Worm (Caenorhabditis elegans): ENCODE measurements around the gene fbxa-152.
A peak's percentile ranks its signal among the peaks of the same experiment; 100 is the strongest.
"Not testable (repeated sequence)": the region's sequence is repeated elsewhere in the genome, so short reads cannot be mapped to it uniquely, and the experiment has no call there.

The fbxa-152 gene

DNA sequence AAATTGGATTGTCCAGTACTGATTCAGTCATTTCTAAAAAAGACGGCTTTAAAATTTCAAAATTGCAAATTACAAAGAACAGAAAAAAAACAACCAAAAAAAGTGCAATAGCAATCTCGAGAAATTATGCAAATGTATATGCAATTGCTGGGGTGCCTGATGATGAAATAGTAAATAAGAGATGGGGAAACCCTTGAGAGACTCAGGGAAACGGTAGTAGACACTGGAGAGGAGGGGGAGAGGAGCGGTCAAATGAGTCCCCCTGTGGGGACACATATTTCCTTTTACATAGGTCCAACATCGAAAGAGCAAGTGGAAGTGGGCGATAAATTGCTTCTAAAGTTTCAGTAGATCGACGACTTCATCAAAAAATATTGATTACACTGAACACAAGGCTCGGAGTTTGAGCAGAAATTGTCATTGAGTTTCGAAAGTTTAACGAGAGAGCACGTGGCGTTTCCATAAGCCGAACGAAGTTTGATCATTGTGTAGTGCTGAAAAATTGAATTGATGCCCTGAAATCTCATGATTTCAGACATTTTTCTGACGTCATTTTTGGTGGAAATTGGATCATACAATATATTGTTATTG is 8.3 kb upstream of the fbxa-152 start, which contains the start of the genes fbxa-153 and str-12:
fbxa-153 (minus strand) TSS at position 35 of the 591 bp plus-strand sequence.
str-12 (plus strand) TSS at position 541 of the 591 bp plus-strand sequence.
- TF ChIP-seq nhr-2 (tag; optimal IDR thresholded peaks at IDR 0.05) (peak; percentile 29), mep-1 (tag; optimal IDR thresholded peaks at IDR 0.05) (peak; percentile 85), unc-39 (tag; optimal IDR thresholded peaks at IDR 0.05) (no peak), pha-4 (tag; optimal IDR thresholded peaks at IDR 0.05) (peak; percentile 45), mab-5 (tag; optimal IDR thresholded peaks at IDR 0.05) (no peak), ham-2 (GFP tag; optimal IDR thresholded peaks at IDR 0.05) (peak; percentile 17), ces-1 (GFP tag; optimal IDR thresholded peaks at IDR 0.05) (peak; percentile 79), zip-8 (tag; optimal IDR thresholded peaks at IDR 0.05) (peak; percentile 20), ceh-39 (tag; optimal IDR thresholded peaks at IDR 0.05) (peak; percentile 48), M03D4.4 (tag; optimal IDR thresholded peaks at IDR 0.05) (peak; percentile 7), cnd-1 (tag; optimal IDR thresholded peaks at IDR 0.05) (peak; percentile 52), nhr-76 (tag; optimal IDR thresholded peaks at IDR 0.05) (no peak), bed-3 (GFP tag; optimal IDR thresholded peaks at IDR 0.05) (no peak), flh-1 (GFP tag; optimal IDR thresholded peaks at IDR 0.05) (no peak), drap-1 (GFP tag; optimal IDR thresholded peaks at IDR 0.05) (peak; percentile 62), mls-2 (tag; optimal IDR thresholded peaks at IDR 0.05) (peak; percentile 44)

DNA sequence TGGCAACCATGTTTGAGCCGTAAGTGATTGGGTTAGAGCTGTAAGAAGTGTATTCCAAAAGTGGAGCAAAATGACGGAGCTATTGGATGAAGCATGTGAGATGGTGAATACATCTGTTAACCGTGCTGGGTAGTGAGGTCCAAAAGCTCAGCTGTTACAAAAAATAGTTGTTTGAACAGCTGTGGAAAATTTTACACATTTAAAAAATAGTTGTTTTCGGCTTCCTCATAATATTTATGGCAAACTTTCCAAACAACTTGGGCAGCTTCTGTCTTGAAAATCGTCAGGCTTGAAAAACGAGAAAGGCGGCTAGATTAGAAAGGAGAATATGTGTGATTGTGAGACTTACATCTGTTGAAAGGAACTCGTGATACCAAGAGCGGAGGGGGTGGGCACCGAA is 2.9 kb upstream of the fbxa-152 start, which contains the start of gene fbxa-154:
fbxa-154 (minus strand) TSS at position 101 of the 400 bp plus-strand sequence.
- TF ChIP-seq ham-2 (GFP tag; optimal IDR thresholded peaks at IDR 0.05) (no peak), sem-2 (GFP tag; optimal IDR thresholded peaks at IDR 0.05) (no peak)

DNA sequence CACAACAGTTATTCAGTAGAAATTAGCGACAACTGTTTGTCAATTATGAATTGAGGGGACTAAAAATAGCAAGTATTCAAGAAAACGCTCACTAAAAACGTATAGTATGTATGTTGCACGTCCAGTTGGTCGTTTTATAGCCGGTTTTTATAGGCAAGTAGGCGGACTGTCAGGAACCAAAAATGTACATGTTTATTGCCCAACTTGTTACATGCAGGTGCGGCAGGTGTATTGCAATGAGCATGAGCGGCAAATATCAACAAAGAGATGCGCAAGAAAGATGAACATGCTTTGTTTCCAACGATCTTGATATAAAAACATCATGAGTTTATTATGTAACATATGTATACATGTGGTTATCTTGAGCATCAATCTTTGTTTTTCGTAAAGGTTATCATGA is 2.4 kb downstream of the fbxa-152 start, which contains the start of gene B0391.14:
B0391.14 (minus strand) TSS at position 101 of the 400 bp plus-strand sequence.
- TF ChIP-seq zip-8, snpc-4, lsy-2 (tag; optimal IDR thresholded peaks at IDR 0.05): not testable (repeated sequence)

DNA sequence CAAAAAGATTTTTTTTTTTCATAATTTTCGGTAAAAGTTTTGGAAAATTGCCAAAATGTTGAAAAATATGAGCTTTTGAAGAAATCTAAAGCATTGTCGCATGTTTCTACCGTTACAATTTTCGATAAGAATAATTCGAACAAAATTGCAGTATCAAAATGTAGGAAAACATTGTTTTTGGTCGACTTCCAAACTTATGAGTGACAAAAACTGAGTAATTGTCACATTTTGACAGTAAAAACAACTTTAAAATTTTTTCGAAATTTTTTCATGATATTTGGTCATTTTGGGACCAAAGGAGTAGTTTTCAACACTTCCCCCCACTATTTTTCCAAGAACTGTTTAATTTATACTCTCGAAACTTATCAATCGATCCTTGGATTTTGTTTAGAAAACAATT is 7.6 kb downstream of the fbxa-152 start, which contains the start of gene fbxa-139:
fbxa-139 (minus strand) TSS at position 101 of the 400 bp plus-strand sequence.
- no peak for TF ChIP-seq flh-1 (GFP tag; optimal IDR thresholded peaks at IDR 0.05)
- TF ChIP-seq ceh-43 (GFP tag; optimal IDR thresholded peaks at IDR 0.05) = no peak
- no peak for TF ChIP-seq ztf-11 (tag; optimal IDR thresholded peaks at IDR 0.05)
- no peak for TF ChIP-seq mep-1 (tag; optimal IDR thresholded peaks at IDR 0.05)

DNA sequence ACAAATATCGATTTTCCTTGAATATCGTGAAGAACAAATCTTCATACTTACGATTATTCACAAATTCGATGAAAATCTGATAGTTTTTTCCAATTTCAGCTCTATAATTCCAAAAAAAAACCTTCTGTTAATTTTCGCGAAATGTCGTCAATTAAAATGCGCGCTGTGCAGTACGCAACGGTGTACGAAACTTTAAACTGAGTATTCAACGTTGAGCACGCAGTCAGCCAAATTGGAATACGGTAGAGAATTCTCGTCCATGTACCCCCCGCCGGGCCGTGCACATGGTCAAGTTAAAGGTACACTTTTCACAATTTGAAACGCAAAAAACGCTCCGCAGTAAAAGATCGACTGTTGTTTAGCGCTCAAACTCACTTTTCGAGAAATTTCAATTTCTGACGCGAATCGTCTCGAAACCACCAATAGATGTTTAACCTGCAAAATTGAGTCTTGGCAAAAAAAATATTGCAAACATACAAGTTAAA is 11.9 kb downstream of the fbxa-152 start, which contains the start of gene F28F8.7:
F28F8.7 (minus strand) TSS at position 435 of the 485 bp plus-strand sequence.
- TF ChIP-seq lsy-2 (tag; optimal IDR thresholded peaks at IDR 0.05) = peak; percentile 88

DNA sequence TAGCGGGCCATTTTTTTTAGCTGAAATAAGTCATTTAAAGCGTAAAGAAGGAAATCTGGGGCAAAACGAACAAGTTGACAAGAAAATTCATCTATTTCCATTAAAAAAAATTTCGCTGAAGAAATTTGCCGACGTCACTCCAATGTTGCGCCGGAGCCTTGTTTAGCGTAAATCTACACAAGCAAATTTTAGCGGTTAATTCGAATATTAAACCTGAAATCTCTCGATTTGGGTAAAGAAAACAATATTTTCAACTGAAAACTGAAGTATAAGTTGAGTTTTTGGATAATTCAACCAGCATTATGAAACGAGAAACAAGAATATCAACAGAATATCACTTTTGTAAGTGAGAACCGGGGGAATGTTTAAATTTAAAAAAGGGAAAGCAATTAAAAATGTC is 23.8 kb downstream of the fbxa-152 start, which contains the start of gene F28F8.9:
F28F8.9 (minus strand) TSS at position 288 of the 400 bp plus-strand sequence.
- TF ChIP-seq ceh-83 (GFP tag; optimal IDR thresholded peaks at IDR 0.05) = no peak
- no peak for TF ChIP-seq nhr-2 (tag; optimal IDR thresholded peaks at IDR 0.05)
- TF ChIP-seq pha-4 (tag; optimal IDR thresholded peaks at IDR 0.05) = peak; percentile 26
- TF ChIP-seq unc-120 (tag; optimal IDR thresholded peaks at IDR 0.05; ENCODE audit: poor library complexity, severe bottlenecking) = peak; percentile 21
- TF ChIP-seq ces-1 (GFP tag; optimal IDR thresholded peaks at IDR 0.05) = peak; percentile 43
- no peak for TF ChIP-seq mab-5 (tag; optimal IDR thresholded peaks at IDR 0.05)
- TF ChIP-seq lsy-2 (tag; optimal IDR thresholded peaks at IDR 0.05) = peak; percentile 10

DNA sequence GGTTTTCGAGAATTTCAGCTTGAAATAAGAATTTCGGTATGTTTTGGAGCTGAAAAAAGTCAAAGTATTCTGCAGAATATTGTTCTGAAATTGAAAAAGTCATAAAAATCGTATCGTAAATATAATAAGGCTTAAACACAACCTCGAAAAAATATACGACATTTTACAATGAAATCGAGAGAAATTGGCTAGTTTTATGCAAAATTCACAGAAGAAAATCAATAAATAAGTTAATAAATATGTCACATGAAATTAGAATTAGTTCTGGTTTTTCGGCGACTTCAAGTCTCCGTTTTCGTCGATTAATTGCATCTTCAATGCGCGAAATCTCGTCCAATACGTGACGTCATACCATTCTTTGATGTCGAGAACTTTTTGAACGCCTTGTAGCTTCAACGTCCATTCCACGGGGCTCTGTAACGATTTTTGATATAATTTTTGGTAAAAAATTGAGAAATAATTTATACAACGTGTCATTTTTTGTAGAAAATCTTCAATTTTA is 24.7 kb downstream of the fbxa-152 start, which contains the start of gene atx-3:
atx-3 (minus strand) TSS at position 51 of the 502 bp plus-strand sequence.
- no peak for TF ChIP-seq ceh-39 (tag; optimal IDR thresholded peaks at IDR 0.05)
- no peak for TF ChIP-seq unc-62 (GFP tag; optimal IDR thresholded peaks at IDR 0.05)
- no peak for TF ChIP-seq elt-3 (tag; optimal IDR thresholded peaks at IDR 0.05)
- no peak for TF ChIP-seq ham-2 (GFP tag; optimal IDR thresholded peaks at IDR 0.05)
- TF ChIP-seq lin-32 (GFP tag; optimal IDR thresholded peaks at IDR 0.05) = no peak
- no peak for TF ChIP-seq blmp-1 (tag; optimal IDR thresholded peaks at IDR 0.05)
- TF ChIP-seq nhr-237 (tag; optimal IDR thresholded peaks at IDR 0.05) = no peak
- TF ChIP-seq snpc-4 (tag; optimal IDR thresholded peaks at IDR 0.05) = no peak
- no peak for TF ChIP-seq nhr-12 (tag; optimal IDR thresholded peaks at IDR 0.05)
- TF ChIP-seq bed-3 (GFP tag; optimal IDR thresholded peaks at IDR 0.05) = no peak
- TF ChIP-seq ceh-43 (GFP tag; optimal IDR thresholded peaks at IDR 0.05) = no peak
- TF ChIP-seq tbx-8 (GFP tag; optimal IDR thresholded peaks at IDR 0.05) = no peak
- no peak for TF ChIP-seq zip-8 (tag; optimal IDR thresholded peaks at IDR 0.05)
- TF ChIP-seq mab-5 (tag; optimal IDR thresholded peaks at IDR 0.05) = no peak
- no peak for TF ChIP-seq mls-2 (tag; optimal IDR thresholded peaks at IDR 0.05)
- no peak for TF ChIP-seq cnd-1 (tag; optimal IDR thresholded peaks at IDR 0.05)
